Fruit fly (Drosophila melanogaster) whole organism, prepupa: ENCODE measurements around the gene Idua.

Source experiments
- Blimp-1 ChIP-seq: fragments of 200-800 bp; sonication (Bioruptor generic); optimal IDR thresholded peaks from 3 replicates; lab custom pipeline; 2017; ENCODE audit warnings: missing biosample characterization, missing genetic modification characterization, mild to moderate bottlenecking, moderate library complexity, missing genetic modification reagents
- CG10631 ChIP-seq: fragments of 200-800 bp; sonication (Bioruptor generic); optimal IDR thresholded peaks from 2 replicates; lab custom pipeline; 2016; ENCODE audit warnings: missing biosample characterization, missing genetic modification characterization
- CG10669 ChIP-seq: fragments of 200-800 bp; sonication (Bioruptor generic); optimal IDR thresholded peaks from 3 replicates; lab custom pipeline; 2018; ENCODE audit warnings: missing biosample characterization, mild to moderate bottlenecking, missing genetic modification characterization, moderate library complexity
- CG11294 ChIP-seq: fragments of 200-800 bp; sonication (Bioruptor generic); IDR thresholded peaks from 2 replicates; pipeline ENCODE4 v1.3.6; 2022; ENCODE audit warnings: missing biosample characterization, missing genetic modification characterization
- CG11762 ChIP-seq: fragments of 200-800 bp; sonication (Bioruptor generic); optimal IDR thresholded peaks from 3 replicates; lab custom pipeline; 2016; ENCODE audit warnings: missing biosample characterization, missing genetic modification characterization; ENCODE audit not compliant: insufficient read depth
- CG1621 ChIP-seq: fragments of 200-800 bp; sonication (Bioruptor generic); optimal IDR thresholded peaks from 3 replicates; lab custom pipeline; 2018; ENCODE audit warnings: missing biosample characterization, mild to moderate bottlenecking, missing genetic modification characterization
- CG16779 ChIP-seq: fragments of 200-800 bp; sonication (Bioruptor generic); optimal IDR thresholded peaks from 3 replicates; lab custom pipeline; 2017; ENCODE audit warnings: missing biosample characterization, mild to moderate bottlenecking, missing genetic modification characterization
- CG3032 ChIP-seq: fragments of 200-800 bp; optimal IDR thresholded peaks from 2 replicates; lab custom pipeline; 2019; ENCODE audit warnings: missing biosample characterization, mild to moderate bottlenecking, missing genetic modification characterization, moderate library complexity
- CG31627 ChIP-seq: fragments of 200-800 bp; sonication (Bioruptor generic); optimal IDR thresholded peaks from 3 replicates; lab custom pipeline; 2016; ENCODE audit warnings: missing biosample characterization, missing genetic modification characterization
- CG32006 ChIP-seq: fragments of 200-800 bp; sonication (Bioruptor generic); optimal IDR thresholded peaks from 3 replicates; lab custom pipeline; 2017; ENCODE audit warnings: missing biosample characterization, mild to moderate bottlenecking, missing genetic modification characterization
- CG3919 ChIP-seq: fragments of 200-800 bp; sonication (Bioruptor generic); optimal IDR thresholded peaks from 3 replicates; lab custom pipeline; 2016; ENCODE audit warnings: missing biosample characterization, missing genetic modification characterization
- CG4318 ChIP-seq: fragments of 200-800 bp; sonication (Bioruptor generic); optimal IDR thresholded peaks from 3 replicates; lab custom pipeline; 2017; ENCODE audit warnings: missing biosample characterization, mild to moderate bottlenecking, missing genetic modification characterization
- CG6163 ChIP-seq: fragments of 200-800 bp; sonication (Bioruptor generic); IDR thresholded peaks from 3 replicates; pipeline ENCODE4 v1.3.6; 2022; ENCODE audit warnings: missing biosample characterization, missing genetic modification characterization
- CG6276 ChIP-seq: fragments of 200-800 bp; sonication (Bioruptor generic); optimal IDR thresholded peaks from 2 replicates; lab custom pipeline; 2017; ENCODE audit warnings: missing biosample characterization, mild to moderate bottlenecking, missing genetic modification characterization
- CG6792 ChIP-seq: fragments of 200-800 bp; sonication (Bioruptor generic); optimal IDR thresholded peaks from 3 replicates; lab custom pipeline; 2016; ENCODE audit warnings: missing biosample characterization, missing genetic modification characterization
- CG6808 ChIP-seq: fragments of 200-800 bp; sonication (Bioruptor generic); optimal IDR thresholded peaks from 3 replicates; lab custom pipeline; 2017; ENCODE audit warnings: missing biosample characterization, missing genetic modification characterization, mild to moderate bottlenecking, moderate library complexity, missing genetic modification reagents
- CG6854 ChIP-seq: fragments of 200-800 bp; sonication (Bioruptor generic); optimal IDR thresholded peaks from 2 replicates; lab custom pipeline; 2017; ENCODE audit warnings: missing biosample characterization, mild to moderate bottlenecking, missing genetic modification characterization
- CG7368 ChIP-seq: fragments of 200-800 bp; sonication (Bioruptor generic); optimal IDR thresholded peaks from 3 replicates; lab custom pipeline; 2016; ENCODE audit warnings: missing biosample characterization, missing genetic modification characterization
- CG8119 ChIP-seq: fragments of 200-800 bp; sonication (Bioruptor generic); IDR thresholded peaks from 3 replicates; pipeline ENCODE4 v1.3.6; 2022; ENCODE audit warnings: missing biosample characterization, missing genetic modification characterization
- CG8319 ChIP-seq: fragments of 200-800 bp; sonication (Bioruptor generic); optimal IDR thresholded peaks from 3 replicates; lab custom pipeline; 2016; ENCODE audit warnings: missing biosample characterization, missing genetic modification characterization
- CG9139 ChIP-seq: fragments of 200-800 bp; sonication (Bioruptor generic); optimal IDR thresholded peaks from 3 replicates; lab custom pipeline; 2017; ENCODE audit warnings: missing biosample characterization, mild to moderate bottlenecking, missing genetic modification characterization
- Eip78C ChIP-seq: fragments of 200-800 bp; sonication (Bioruptor generic); peaks from one replicate; lab custom pipeline; 2016; ENCODE audit warnings: missing biosample characterization, missing genetic modification characterization
- Eip93F ChIP-seq: fragments of 200-800 bp; sonication (Bioruptor generic); optimal IDR thresholded peaks from 2 replicates; lab custom pipeline; 2016; ENCODE audit warnings: missing biosample characterization, mild to moderate bottlenecking, missing genetic modification characterization
- Ets96B ChIP-seq: fragments of 200-800 bp; optimal IDR thresholded peaks from 2 replicates; lab custom pipeline; 2019; ENCODE audit warnings: missing biosample characterization, mild to moderate bottlenecking, missing genetic modification characterization, moderate library complexity
- Gug ChIP-seq: fragments of 200-800 bp; sonication (Bioruptor generic); IDR thresholded peaks from 2 replicates; pipeline ENCODE4 v1.3.6; 2022; ENCODE audit warnings: missing biosample characterization, missing genetic modification characterization
- Hr38 ChIP-seq: sonication (Bioruptor generic); optimal IDR thresholded peaks from 2 replicates; lab custom pipeline; 2016; ENCODE audit warnings: missing biosample characterization, missing genetic modification characterization
- Hr39 ChIP-seq: fragments of 200-800 bp; sonication (Bioruptor generic); optimal IDR thresholded peaks from 2 replicates; lab custom pipeline; 2016; ENCODE audit warnings: missing biosample characterization, missing genetic modification characterization
- Hr4 ChIP-seq: fragments of 200-800 bp; sonication (Bioruptor generic); optimal IDR thresholded peaks from 3 replicates; lab custom pipeline; 2016; ENCODE audit warnings: missing biosample characterization, missing genetic modification characterization
- Lpt ChIP-seq: fragments of 200-800 bp; sonication (Bioruptor generic); optimal IDR thresholded peaks from 3 replicates; lab custom pipeline; 2016; ENCODE audit warnings: missing biosample characterization, missing genetic modification characterization
- Met ChIP-seq: fragments of 200-800 bp; sonication (Bioruptor generic); optimal IDR thresholded peaks from 3 replicates; lab custom pipeline; 2016; ENCODE audit warnings: missing biosample characterization, missing genetic modification characterization
- OdsH ChIP-seq: fragments of 200-800 bp; sonication (Bioruptor generic); optimal IDR thresholded peaks from 3 replicates; lab custom pipeline; 2016; ENCODE audit warnings: missing biosample characterization, missing genetic modification characterization
- Smox ChIP-seq: fragments of 200-800 bp; sonication (Bioruptor generic); optimal IDR thresholded peaks from 3 replicates; lab custom pipeline; 2016; ENCODE audit warnings: missing biosample characterization, missing genetic modification characterization
- Sox102F ChIP-seq: fragments of 200-800 bp; sonication (Bioruptor generic); optimal IDR thresholded peaks from 2 replicates; lab custom pipeline; 2016; ENCODE audit warnings: missing biosample characterization, mild to moderate bottlenecking, missing genetic modification characterization
- Sox15 ChIP-seq: fragments of 200-800 bp; sonication (Bioruptor generic); optimal IDR thresholded peaks from 3 replicates; lab custom pipeline; 2016; ENCODE audit warnings: missing biosample characterization, missing genetic modification characterization
- achi ChIP-seq: fragments of 200-800 bp; sonication (Bioruptor generic); optimal IDR thresholded peaks from 3 replicates; lab custom pipeline; 2016; ENCODE audit warnings: missing biosample characterization, missing genetic modification characterization
- cyc ChIP-seq: fragments of 200-800 bp; sonication (Bioruptor generic); optimal IDR thresholded peaks from 3 replicates; lab custom pipeline; 2016; ENCODE audit warnings: missing biosample characterization, missing genetic modification characterization
- dsx ChIP-seq: fragments of 200-800 bp; optimal IDR thresholded peaks from 3 replicates; lab custom pipeline; 2019; ENCODE audit warnings: missing biosample characterization, mild to moderate bottlenecking, missing genetic modification characterization, moderate library complexity; ENCODE audit not compliant: poor library complexity, severe bottlenecking
- eg ChIP-seq: fragments of 200-800 bp; sonication (Bioruptor generic); IDR thresholded peaks from 3 replicates; pipeline ENCODE4 v1.3.6; 2022; ENCODE audit warnings: missing biosample characterization, missing genetic modification characterization
- esn ChIP-seq: fragments of 200-800 bp; sonication (Bioruptor generic); optimal IDR thresholded peaks from 2 replicates; lab custom pipeline; 2016; ENCODE audit warnings: missing biosample characterization, mild to moderate bottlenecking, missing genetic modification characterization, moderate library complexity
- fd59A ChIP-seq: fragments of 200-800 bp; sonication (Bioruptor generic); optimal IDR thresholded peaks from 2 replicates; lab custom pipeline; 2017; ENCODE audit warnings: missing biosample characterization, mild to moderate bottlenecking, missing genetic modification characterization, missing genetic modification reagents
- fkh ChIP-seq: fragments of 200-800 bp; sonication (Bioruptor generic); optimal IDR thresholded peaks from 3 replicates; lab custom pipeline; 2017; ENCODE audit warnings: missing biosample characterization, mild to moderate bottlenecking, missing genetic modification characterization, moderate library complexity
- lz ChIP-seq: fragments of 200-800 bp; sonication (Bioruptor generic); optimal IDR thresholded peaks from 3 replicates; lab custom pipeline; 2016; ENCODE audit warnings: missing biosample characterization, missing genetic modification characterization
- net ChIP-seq: fragments of 200-800 bp; sonication (Bioruptor generic); optimal IDR thresholded peaks from 3 replicates; lab custom pipeline; 2016; ENCODE audit warnings: missing biosample characterization, missing genetic modification characterization
- pdm3 ChIP-seq: fragments of 200-800 bp; sonication (Bioruptor generic); optimal IDR thresholded peaks from 3 replicates; lab custom pipeline; 2016; ENCODE audit warnings: missing biosample characterization, missing genetic modification characterization
- salr ChIP-seq, 2 experiments: fragments of 200-800 bp; sonication (Bioruptor generic); optimal IDR thresholded peaks; 3 replicates each; lab custom pipeline; 2016 to 2018; ENCODE audit warnings: missing biosample characterization in 2 of 2, missing genetic modification characterization in 2 of 2, mild to moderate bottlenecking in 1 of 2
- spab ChIP-seq: fragments of 200-800 bp; sonication (Bioruptor generic); optimal IDR thresholded peaks from 2 replicates; lab custom pipeline; 2017; ENCODE audit warnings: missing biosample characterization, mild to moderate bottlenecking, missing genetic modification characterization, missing genetic modification reagents
- ss ChIP-seq, 2 experiments: fragments of 200-800 bp; sonication (Bioruptor generic); optimal IDR thresholded peaks; 2 replicates in 1 of 2; 3 replicates in 1 of 2; lab custom pipeline; 2017 to 2018; ENCODE audit warnings: mild to moderate bottlenecking in 2 of 2, missing biosample characterization in 2 of 2, missing genetic modification characterization in 2 of 2, moderate library complexity in 1 of 2
- svp ChIP-seq: fragments of 200-800 bp; sonication (Bioruptor generic); peaks from one replicate; lab custom pipeline; 2016; ENCODE audit warnings: missing biosample characterization, missing genetic modification characterization
- topi ChIP-seq: fragments of 200-800 bp; sonication (Bioruptor generic); optimal IDR thresholded peaks from 3 replicates; lab custom pipeline; 2016; ENCODE audit warnings: missing biosample characterization, missing genetic modification characterization
- vri ChIP-seq: fragments of 200-800 bp; sonication (Bioruptor generic); optimal IDR thresholded peaks from 3 replicates; lab custom pipeline; 2016; ENCODE audit warnings: missing biosample characterization, mild to moderate bottlenecking, missing genetic modification characterization

The Idua gene

dm6 chr2L:11155166-11155958, 42.5 kb upstream of the Idua start, which contains the start of gene CG6287:
Gene CG6287, minus strand, starts transcription at chr2L:11155721.
- TF ChIP-seq esn (GFP tag; lab: Kevin White, UChicago) (peak; percentile 97), achi (GFP tag; lab: Kevin White, UChicago) (peak; percentile 95), Lpt (GFP tag; lab: Kevin White, UChicago) (peak; percentile 91), CG6792 (peak; percentile 94), CG10669 (GFP tag; lab: Kevin White, UChicago) (peak; percentile 91), cyc (GFP tag; lab: Kevin White, UChicago) (peak; percentile 97), CG6276 (GFP tag; lab: Kevin White, UChicago) (peak; percentile 93), CG10631 (peak; percentile 95), Hr39 (GFP tag; lab: Kevin White, UChicago) (peak; percentile 96), ss (GFP tag; optimal IDR thresholded peaks at IDR 0.05; lab: Kevin White, UChicago) (peak; percentile 83 to 86), CG6808 (GFP tag; lab: Kevin White, UChicago) (peak; percentile 86), CG3032 (peak; percentile 93), CG31627 (GFP tag; lab: Kevin White, UChicago) (peak; percentile 97), dsx (GFP tag; lab: Kevin White, UChicago) (peak; percentile 83), CG1621 (tag; lab: Kevin White, UChicago) (peak; percentile 84), Met (peak; percentile 97), CG7368 (peak; percentile 93), spab (GFP tag; lab: Kevin White, UChicago) (peak; percentile 84), CG16779 (tag; lab: Kevin White, UChicago) (peak; percentile 73), CG6163 (GFP tag; lab: Robert Waterston, UW) (peak; percentile 96), Gug (GFP tag; lab: Robert Waterston, UW) (peak; percentile 97), CG3919 (GFP tag; lab: Kevin White, UChicago) (peak; percentile 97), OdsH (GFP tag; lab: Kevin White, UChicago) (peak; percentile 97), Smox (peak; percentile 95), CG11294 (GFP tag; lab: Robert Waterston, UW) (peak; percentile 96), fkh (GFP tag; lab: Kevin White, UChicago) (no peak), svp (GFP tag; lab: Kevin White, UChicago) (peak; percentile 98), Hr4 (GFP tag; lab: Kevin White, UChicago) (peak; percentile 96), CG8319 (GFP tag; lab: Kevin White, UChicago) (peak; percentile 95), Eip93F (GFP tag; lab: Kevin White, UChicago) (peak; percentile 61), Sox15 (peak; percentile 93), Hr38 (GFP tag; lab: Kevin White, UChicago) (peak; percentile 56), Eip78C (GFP tag; lab: Kevin White, UChicago) (peak; percentile 99), topi (peak; percentile 95), lz (GFP tag; lab: Kevin White, UChicago) (peak; percentile 95), Sox102F (GFP tag; lab: Kevin White, UChicago) (peak; percentile 89), CG9139 (peak; percentile 63), eg (GFP tag; lab: Robert Waterston, UW) (peak; percentile 99), fd59A (GFP tag; lab: Kevin White, UChicago) (peak; percentile 79), CG6854 (GFP tag; lab: Kevin White, UChicago) (no peak), CG11762 (peak; percentile 93), vri (GFP tag; lab: Kevin White, UChicago) (peak; percentile 81), pdm3 (GFP tag; lab: Kevin White, UChicago) (peak; percentile 97), salr (GFP tag; optimal IDR thresholded peaks at IDR 0.05; lab: Kevin White, UChicago) (peak; percentile 69 to 92), net (GFP tag; lab: Kevin White, UChicago) (peak; percentile 92), CG8119 (GFP tag; lab: Robert Waterston, UW) (peak; percentile 96), Blimp-1 (GFP tag; lab: Kevin White, UChicago) (peak; percentile 79), CG32006 (GFP tag; lab: Kevin White, UChicago) (peak; percentile 97), CG4318 (GFP tag; lab: Kevin White, UChicago) (peak; percentile 92), Ets96B (peak; percentile 91)
